Fruit fly (Drosophila melanogaster) whole organism, pupa: ENCODE data around the gene Dip-C.

Experiments
- CG10348 ChIP-seq: fragments of 200-800 bp; sonication (Bioruptor generic); IDR thresholded peaks from 2 replicates; pipeline ENCODE4 v1.3.6; 2022; ENCODE audit warnings: missing biosample characterization, missing genetic modification characterization
- CG8301 ChIP-seq: fragments of 200-800 bp; sonication (Bioruptor generic); optimal IDR thresholded peaks from 2 replicates; lab custom pipeline; 2018; ENCODE audit warnings: missing biosample characterization, mild to moderate bottlenecking, missing genetic modification characterization

DNA sequence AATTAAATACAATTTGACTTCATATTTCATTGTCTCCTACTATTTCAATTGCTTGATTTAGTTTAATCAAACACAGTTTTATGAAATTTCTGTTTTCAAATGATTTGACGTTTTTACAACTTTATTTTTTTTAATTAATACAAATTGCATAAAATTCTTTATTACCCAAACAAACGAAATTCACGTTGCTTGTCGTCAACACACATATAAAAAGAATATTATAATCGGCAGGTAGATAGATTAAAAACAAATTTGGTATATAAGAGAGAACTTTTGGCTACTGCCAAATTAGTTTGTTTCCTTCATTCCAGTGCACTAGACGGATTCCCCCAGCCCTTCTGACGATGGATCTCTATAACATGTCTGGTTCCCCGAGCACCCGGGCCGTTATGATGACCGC is 36.7 kb downstream of the Dip-C start, which contains the start of gene GstD6:
- TF ChIP-seq CG8301 (tag; lab: Kevin White, UChicago): no peak
- TF ChIP-seq CG10348 (GFP tag; lab: Robert Waterston, UW): no peak
